Fruit fly (Drosophila melanogaster): ENCODE results near the gene CG33111.

The CG33111 gene

DNA sequence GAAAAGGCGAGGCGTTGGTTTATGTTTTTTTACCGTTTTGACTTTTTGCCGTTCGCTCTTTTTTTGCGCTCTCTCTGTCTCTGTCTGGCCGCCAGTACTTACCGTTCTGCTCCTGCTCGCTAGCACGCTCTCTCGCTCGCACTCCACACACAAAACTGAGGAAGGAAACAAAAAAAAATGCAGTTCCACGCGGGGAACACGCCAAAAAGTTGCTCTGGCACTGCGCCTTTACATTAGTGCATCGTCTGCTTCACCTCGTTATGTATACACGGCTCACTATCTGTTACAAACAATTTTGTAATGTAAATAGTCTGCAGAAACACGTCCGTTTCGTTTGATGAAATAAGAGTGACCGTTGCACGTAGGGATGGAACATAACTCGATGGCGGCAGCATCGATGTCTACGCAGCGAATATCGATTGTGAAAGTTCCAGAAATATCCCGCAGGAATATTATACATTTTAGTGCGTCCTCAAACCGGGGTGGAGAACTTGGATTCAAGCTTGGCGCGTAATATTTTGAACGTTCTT is at the start of gene CG33111, which contains the start of gene eIF4G2:
TSS of gene CG33111 (minus strand) at position 359 of the 530 bp plus-strand sequence.
TSS of gene eIF4G2 (minus strand) at position 359 of the 530 bp plus-strand sequence.
- TF ChIP-seq Sin3A (optimal IDR thresholded peaks at IDR 0.05) = no peak
- TF ChIP-seq ttk (optimal IDR thresholded peaks at IDR 0.05) = no peak
- TF ChIP-seq Myc (optimal IDR thresholded peaks at IDR 0.05) = no peak
- TF ChIP-seq h (optimal IDR thresholded peaks at IDR 0.05) = no peak
- no peak for TF ChIP-seq insv (optimal IDR thresholded peaks at IDR 0.05)
- TF ChIP-seq psq (optimal IDR thresholded peaks at IDR 0.05) = no peak

- TF ChIP-seq psq (optimal IDR thresholded peaks at IDR 0.05) (no peak), Myc (optimal IDR thresholded peaks at IDR 0.05) (no peak), Sin3A (optimal IDR thresholded peaks at IDR 0.05) (no peak), insv (optimal IDR thresholded peaks at IDR 0.05) (no peak), h (optimal IDR thresholded peaks at IDR 0.05) (no peak), ttk (optimal IDR thresholded peaks at IDR 0.05) (no peak)
Measured at dm6 chr3R:23867825-23868224, 48.8 kb upstream of the CG33111 start.

DNA sequence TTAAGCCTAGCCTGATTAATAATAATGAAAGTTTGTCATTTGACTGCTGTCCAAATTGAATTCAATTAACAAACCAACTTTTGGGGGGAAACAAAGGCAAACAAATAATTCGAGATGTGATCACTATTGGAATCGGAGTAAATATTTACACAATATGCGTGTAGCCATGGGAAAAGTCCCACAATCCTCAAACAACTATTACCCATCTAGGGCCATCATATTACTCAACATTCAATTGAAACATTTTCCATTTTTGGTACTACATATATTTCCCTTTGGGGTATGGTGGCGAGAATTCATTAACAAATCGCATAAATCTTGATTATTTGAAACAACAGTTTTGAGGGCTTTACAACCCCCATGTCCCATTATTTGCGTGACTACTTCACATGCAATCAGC is 48.2 kb upstream of the CG33111 start:
- TF ChIP-seq h (optimal IDR thresholded peaks at IDR 0.05) = no peak
- no peak for TF ChIP-seq ttk (optimal IDR thresholded peaks at IDR 0.05)
- TF ChIP-seq Sin3A (optimal IDR thresholded peaks at IDR 0.05) = no peak
- no peak for TF ChIP-seq Myc (optimal IDR thresholded peaks at IDR 0.05)
- TF ChIP-seq psq (optimal IDR thresholded peaks at IDR 0.05) = no peak

- no peak for TF ChIP-seq ttk (optimal IDR thresholded peaks at IDR 0.05)
- TF ChIP-seq insv (optimal IDR thresholded peaks at IDR 0.05) = no peak
- no peak for TF ChIP-seq psq (optimal IDR thresholded peaks at IDR 0.05)
- TF ChIP-seq h (optimal IDR thresholded peaks at IDR 0.05) = no peak
- no peak for TF ChIP-seq Sin3A (optimal IDR thresholded peaks at IDR 0.05)
- no peak for TF ChIP-seq Myc (optimal IDR thresholded peaks at IDR 0.05)
Measured at dm6 chr3R:23849599-23849998, 30.6 kb upstream of the CG33111 start.

DNA sequence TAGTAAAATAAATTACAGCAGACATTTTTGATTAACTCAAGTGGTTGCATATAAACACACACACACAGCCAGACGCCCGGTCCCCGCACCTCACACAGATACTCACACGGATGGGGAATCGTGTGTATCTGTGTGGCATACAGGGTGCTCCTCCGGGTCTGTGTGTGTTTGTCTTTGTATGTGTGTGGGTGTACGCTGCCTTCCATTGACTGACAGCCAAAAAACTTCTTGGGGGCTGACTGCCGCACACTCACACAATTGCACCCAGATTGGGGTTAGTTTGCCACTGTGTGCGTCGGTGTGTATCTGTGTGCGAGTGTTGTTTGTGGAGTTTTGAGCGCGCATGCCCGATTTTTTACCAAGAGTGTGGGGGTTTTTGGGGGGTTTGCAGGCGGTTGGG is 27.1 kb upstream of the CG33111 start:
- TF ChIP-seq h (optimal IDR thresholded peaks at IDR 0.05) = no peak
- TF ChIP-seq psq (optimal IDR thresholded peaks at IDR 0.05) = no peak
- no peak for TF ChIP-seq insv (optimal IDR thresholded peaks at IDR 0.05)
- no peak for TF ChIP-seq Myc (optimal IDR thresholded peaks at IDR 0.05)
- no peak for TF ChIP-seq Sin3A (optimal IDR thresholded peaks at IDR 0.05)
- TF ChIP-seq ttk (optimal IDR thresholded peaks at IDR 0.05) = no peak

DNA sequence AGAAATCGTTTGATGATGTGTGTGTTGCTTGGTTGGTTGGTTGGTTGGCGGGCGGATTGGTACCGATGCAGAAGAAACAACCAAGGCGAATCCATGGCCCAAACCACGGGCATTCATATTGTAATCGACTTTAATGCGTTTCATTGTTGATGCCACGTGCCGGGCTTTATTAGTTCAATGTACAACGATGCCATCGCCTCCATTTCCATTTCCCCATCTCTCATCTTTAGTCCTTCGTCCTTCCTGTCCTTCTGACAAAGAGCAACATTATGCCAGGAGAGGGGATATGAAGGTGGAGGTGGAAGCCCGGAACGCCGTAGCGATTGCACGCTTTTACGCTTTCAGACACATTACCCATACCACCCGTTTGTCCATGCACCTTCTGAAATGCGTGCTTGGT is 12.7 kb upstream of the CG33111 start:
- no peak for TF ChIP-seq ttk (optimal IDR thresholded peaks at IDR 0.05)
- TF ChIP-seq insv (optimal IDR thresholded peaks at IDR 0.05) = no peak
- TF ChIP-seq h (optimal IDR thresholded peaks at IDR 0.05) = no peak
- no peak for TF ChIP-seq Myc (optimal IDR thresholded peaks at IDR 0.05)
- TF ChIP-seq Sin3A (optimal IDR thresholded peaks at IDR 0.05) = no peak
- no peak for TF ChIP-seq psq (optimal IDR thresholded peaks at IDR 0.05)

dm6 chr3R:23827093-23827492 is 8.1 kb upstream of the CG33111 start:
- TF ChIP-seq psq (optimal IDR thresholded peaks at IDR 0.05) = no peak
- no peak for TF ChIP-seq Myc (optimal IDR thresholded peaks at IDR 0.05)
- TF ChIP-seq Sin3A (optimal IDR thresholded peaks at IDR 0.05) = no peak
- no peak for TF ChIP-seq insv (optimal IDR thresholded peaks at IDR 0.05)
- TF ChIP-seq h (optimal IDR thresholded peaks at IDR 0.05) = no peak
- TF ChIP-seq ttk (optimal IDR thresholded peaks at IDR 0.05) = no peak

dm6 chr3R:23823678-23824077 is 4.6 kb upstream of the CG33111 start:
- TF ChIP-seq psq (optimal IDR thresholded peaks at IDR 0.05) (no peak), h (optimal IDR thresholded peaks at IDR 0.05) (no peak)

DNA sequence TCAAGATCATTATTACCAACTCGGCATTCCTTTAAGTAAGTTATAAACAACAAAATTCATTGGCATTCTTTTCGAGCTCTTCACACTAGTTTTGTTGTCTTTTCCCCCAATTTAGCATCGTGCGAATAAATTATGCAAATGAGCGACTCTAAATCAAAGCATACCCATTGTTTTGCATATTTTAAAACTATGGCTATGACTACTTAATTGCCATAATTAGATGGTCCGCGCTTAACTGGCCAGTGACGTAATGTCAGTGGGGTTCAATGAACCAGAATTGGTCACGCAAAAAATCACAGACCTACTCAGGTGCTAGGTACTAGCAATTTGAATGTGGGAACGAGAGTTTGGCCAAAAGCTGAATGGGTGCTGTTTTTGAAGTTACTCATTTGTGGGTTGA is 3.9 kb upstream of the CG33111 start:
- TF ChIP-seq psq (optimal IDR thresholded peaks at IDR 0.05) (no peak), Sin3A (optimal IDR thresholded peaks at IDR 0.05) (no peak), insv (optimal IDR thresholded peaks at IDR 0.05) (no peak), Myc (optimal IDR thresholded peaks at IDR 0.05) (no peak), h (optimal IDR thresholded peaks at IDR 0.05) (no peak), ttk (optimal IDR thresholded peaks at IDR 0.05) (no peak)

- TF ChIP-seq Sin3A (optimal IDR thresholded peaks at IDR 0.05) (no peak), h (optimal IDR thresholded peaks at IDR 0.05) (no peak), psq (optimal IDR thresholded peaks at IDR 0.05) (no peak), Myc (optimal IDR thresholded peaks at IDR 0.05) (no peak), ttk (optimal IDR thresholded peaks at IDR 0.05) (no peak), insv (optimal IDR thresholded peaks at IDR 0.05) (no peak)
Measured at dm6 chr3R:23820290-23820689, 1.3 kb upstream of the CG33111 start.

dm6 chr3R:23817566-23818202 is 1.4 kb downstream of the CG33111 start:
- TF ChIP-seq ttk (optimal IDR thresholded peaks at IDR 0.05) (no peak), insv (optimal IDR thresholded peaks at IDR 0.05) (no peak), Myc (optimal IDR thresholded peaks at IDR 0.05) (no peak), h (optimal IDR thresholded peaks at IDR 0.05) (no peak), Sin3A (optimal IDR thresholded peaks at IDR 0.05) (no peak), psq (optimal IDR thresholded peaks at IDR 0.05) (no peak)

DNA sequence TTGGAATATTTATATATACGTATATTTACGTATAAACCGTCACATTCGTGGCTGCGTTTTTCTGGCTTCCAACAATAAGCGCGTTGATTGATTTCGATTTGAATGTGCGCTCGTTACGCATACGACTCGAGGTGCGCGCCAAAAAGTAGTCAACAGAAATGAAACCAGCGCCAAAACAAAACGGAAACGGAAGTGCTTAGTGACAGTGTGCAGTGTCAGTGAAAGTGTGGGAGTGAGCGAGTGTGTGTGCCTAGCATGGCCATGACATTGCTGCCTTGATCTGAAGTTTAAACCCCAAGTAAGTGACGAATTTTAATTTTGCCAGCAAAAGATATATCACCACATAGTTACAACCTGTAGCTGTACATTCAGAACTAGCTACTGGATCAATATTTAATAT is 15.4 kb downstream of the CG33111 start, which contains the start of gene CG34355:
TSS of gene CG34355 (plus strand) at position 192 of the 400 bp plus-strand sequence.
- TF ChIP-seq h (optimal IDR thresholded peaks at IDR 0.05) (no peak), ttk (optimal IDR thresholded peaks at IDR 0.05) (no peak), Myc (optimal IDR thresholded peaks at IDR 0.05) (no peak), insv (optimal IDR thresholded peaks at IDR 0.05) (no peak), Sin3A (optimal IDR thresholded peaks at IDR 0.05) (no peak), psq (optimal IDR thresholded peaks at IDR 0.05) (no peak)

dm6 chr3R:23791491-23791890 is 27.5 kb downstream of the CG33111 start:
- no peak for TF ChIP-seq h (optimal IDR thresholded peaks at IDR 0.05)
- no peak for TF ChIP-seq insv (optimal IDR thresholded peaks at IDR 0.05)
- no peak for TF ChIP-seq ttk (optimal IDR thresholded peaks at IDR 0.05)
- TF ChIP-seq psq (optimal IDR thresholded peaks at IDR 0.05) = no peak
- no peak for TF ChIP-seq Sin3A (optimal IDR thresholded peaks at IDR 0.05)
